Fruit fly (Drosophila melanogaster): ENCODE data around the gene Galphaf.

The Galphaf gene

dm6 chr3L:16711430-16712228 is 43.9 kb upstream of the Galphaf start, which contains the start of the genes CG43954, Lasp and Dab (continued):
- TF ChIP-seq CG42726 (GFP tag; IDR thresholded peaks at IDR 0.05; ENCODE audit: partially characterized antibody), result peak; percentile 70; the same call in 1 of the 2 replicates
- TF ChIP-seq exex (tag; optimal IDR thresholded peaks at IDR 0.05), result peak; percentile 51
- TF ChIP-seq CG13287 (GFP tag; IDR thresholded peaks at IDR 0.05; ENCODE audit: partially characterized antibody), result peak; percentile 56
- peak; percentile 56 for TF ChIP-seq gro (GFP tag; optimal IDR thresholded peaks at IDR 0.05)
- TF ChIP-seq Atf6 (GFP tag; IDR thresholded peaks at IDR 0.05), result peak; percentile 68
- TF ChIP-seq CG12769 (tag; optimal IDR thresholded peaks at IDR 0.05), result no peak
- TF ChIP-seq CG4707 (GFP tag; optimal IDR thresholded peaks at IDR 0.05), result peak; percentile 42
- peak; percentile 42 for TF ChIP-seq NfI (GFP tag; optimal IDR thresholded peaks at IDR 0.05)
- TF ChIP-seq CG31224 (GFP tag; IDR thresholded peaks at IDR 0.05), result no peak
- peak; percentile 26; the same call in 1 of the 2 replicates for TF ChIP-seq CG14014 (GFP tag; IDR thresholded peaks at IDR 0.05)
- peak; percentile 61 for TF ChIP-seq mirr (GFP tag; optimal IDR thresholded peaks at IDR 0.05)
- peak; percentile 61 for TF ChIP-seq CG30020 (tag; optimal IDR thresholded peaks at IDR 0.05)
- no peak for TF ChIP-seq CG1832 (GFP tag; optimal IDR thresholded peaks at IDR 0.05)
- no peak for TF ChIP-seq fru (optimal IDR thresholded peaks at IDR 0.05)
- peak; percentile 27 for TF ChIP-seq CG17829 (tag; optimal IDR thresholded peaks at IDR 0.05)
- TF ChIP-seq Camta (GFP tag; optimal IDR thresholded peaks at IDR 0.05), result no peak
- TF ChIP-seq CG13624 (GFP tag; optimal IDR thresholded peaks at IDR 0.05), result no peak
- no peak for TF ChIP-seq yki (optimal IDR thresholded peaks at IDR 0.05)
- peak; percentile 96 for TF ChIP-seq CTCF (GFP tag; optimal IDR thresholded peaks at IDR 0.05)
- TF ChIP-seq HmgD (GFP tag; optimal IDR thresholded peaks at IDR 0.05), result no peak
- TF ChIP-seq CG15269 (tag; optimal IDR thresholded peaks at IDR 0.05), result peak; percentile 47
- TF ChIP-seq hth (optimal IDR thresholded peaks at IDR 0.05), result no peak
- TF ChIP-seq Elba2 (GFP tag; optimal IDR thresholded peaks at IDR 0.05), result peak; percentile 70
- no peak for TF ChIP-seq CG1792 (GFP tag; optimal IDR thresholded peaks at IDR 0.05)
- TF ChIP-seq CG10543 (GFP tag; optimal IDR thresholded peaks at IDR 0.05), result peak; percentile 60
- TF ChIP-seq so (GFP tag; IDR thresholded peaks at IDR 0.05), result peak; percentile 60; the same call in 2 of the 3 replicates
- TF ChIP-seq CG16863 (GFP tag; optimal IDR thresholded peaks at IDR 0.05), result no peak
- TF ChIP-seq ci (GFP tag; IDR thresholded peaks at IDR 0.05), result peak; percentile 76; the same call in 2 of the 3 replicates
- TF ChIP-seq CG12659 (GFP tag; optimal IDR thresholded peaks at IDR 0.05), result peak; percentile 59
- no peak for TF ChIP-seq ATbp (GFP tag; optimal IDR thresholded peaks at IDR 0.05)
- TF ChIP-seq Tbp (GFP tag; optimal IDR thresholded peaks at IDR 0.05), result no peak
- TF ChIP-seq CG15479 (GFP tag; optimal IDR thresholded peaks at IDR 0.05), result peak; percentile 87
- TF ChIP-seq odd (GFP tag; optimal IDR thresholded peaks at IDR 0.05), result peak; percentile 28
- no peak; the same call in 2 of the 3 replicates for TF ChIP-seq Aef1 (GFP tag; IDR thresholded peaks at IDR 0.05)
- no peak for TF ChIP-seq gcm (GFP tag; optimal IDR thresholded peaks at IDR 0.05)
- no peak for TF ChIP-seq CG8359 (GFP tag; optimal IDR thresholded peaks at IDR 0.05; ENCODE audit: borderline replicate concordance)
- peak; percentile 13 for TF ChIP-seq CG6765 (GFP tag; optimal IDR thresholded peaks at IDR 0.05)
- no peak for TF ChIP-seq fd96Cb (tag; optimal IDR thresholded peaks at IDR 0.05)
- TF ChIP-seq Six4 (GFP tag; optimal IDR thresholded peaks at IDR 0.05), result peak; percentile 5
- TF ChIP-seq CG6272 (GFP tag; IDR thresholded peaks at IDR 0.05), result no peak
- no peak for TF ChIP-seq CG4404 (GFP tag; IDR thresholded peaks at IDR 0.05)
- TF ChIP-seq CG31441 (GFP tag; IDR thresholded peaks at IDR 0.05), result peak; percentile 49; the same call in 1 of the 2 replicates
- TF ChIP-seq CG5180 (GFP tag; optimal IDR thresholded peaks at IDR 0.05), result no peak
- TF ChIP-seq crc (GFP tag; optimal IDR thresholded peaks at IDR 0.05), result no peak
- peak in 1 of 2 experiments; percentile 68 for TF ChIP-seq crp (GFP tag; optimal IDR thresholded peaks at IDR 0.05)
- TF ChIP-seq unpg (GFP tag; optimal IDR thresholded peaks at IDR 0.05), result peak; percentile 32
- no peak for TF ChIP-seq Dek (tag; optimal IDR thresholded peaks at IDR 0.05)
- no peak for TF ChIP-seq emc (GFP tag; optimal IDR thresholded peaks at IDR 0.05)
- TF ChIP-seq Rfx (GFP tag; IDR thresholded peaks at IDR 0.05), result peak; percentile 57
- peak; percentile 15 for TF ChIP-seq Blimp-1 (GFP tag; optimal IDR thresholded peaks at IDR 0.05)

Measured in whole organism, embryonic.